Fruit fly (Drosophila melanogaster) S2 (cell line): ENCODE measurements around the gene CG13847.

Source experiments
- CG8478 ChIP-seq: fragments of >200 bp; optimal IDR thresholded peaks from 2 replicates; lab custom pipeline; 2018
- CTCF ChIP-seq, 2 experiments: fragments of >200 bp; optimal IDR thresholded peaks; 2 replicates each; lab custom pipeline; 2018

- TF ChIP-seq CTCF (optimal IDR thresholded peaks at IDR 0.05; lab: Kevin White, UChicago) (no peak), CG8478 (lab: Kevin White, UChicago) (no peak)
Observed at dm6 chr3R:22447874-22448254, 11.9 kb upstream of the CG13847 start, which contains the start of gene CG34376.
